Worm (Caenorhabditis elegans): ENCODE measurements around the gene mig-21.

Gene mig-21

DNA sequence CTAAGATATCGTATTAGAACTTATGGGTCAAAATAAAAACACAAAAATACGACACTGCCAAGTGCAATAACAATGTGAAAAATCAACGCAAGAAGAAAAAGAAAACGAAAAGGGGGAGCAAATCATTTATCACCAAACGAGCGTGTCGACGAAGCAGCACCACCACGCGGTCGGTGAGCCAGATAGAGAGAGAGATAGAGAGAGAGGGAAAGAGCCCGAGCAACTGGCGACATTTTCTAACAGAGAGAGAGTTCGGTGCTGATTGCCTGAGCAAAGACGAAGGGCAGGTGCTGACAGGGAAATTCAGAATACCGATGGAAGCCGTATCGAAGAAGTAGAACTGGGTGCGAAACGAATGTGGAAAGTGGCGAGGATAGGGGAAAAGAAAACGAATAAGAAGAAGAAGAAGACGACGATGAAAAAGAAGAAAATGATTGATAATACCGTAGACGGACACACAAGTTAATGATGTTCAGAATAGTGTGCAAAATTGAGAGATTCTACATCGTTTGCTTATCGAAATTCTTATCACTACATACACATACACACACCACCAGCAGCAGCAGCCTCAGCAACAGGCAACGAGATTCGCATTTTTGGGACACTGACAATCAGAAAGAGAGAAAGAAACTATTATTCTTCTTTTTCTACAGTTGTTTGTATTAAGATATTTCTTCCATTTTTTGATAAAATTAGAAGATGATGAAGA lies 42.9 kb downstream of the mig-21 start (continued):
- TF ChIP-seq ztf-11 (tag; optimal IDR thresholded peaks at IDR 0.05), result no peak

DNA sequence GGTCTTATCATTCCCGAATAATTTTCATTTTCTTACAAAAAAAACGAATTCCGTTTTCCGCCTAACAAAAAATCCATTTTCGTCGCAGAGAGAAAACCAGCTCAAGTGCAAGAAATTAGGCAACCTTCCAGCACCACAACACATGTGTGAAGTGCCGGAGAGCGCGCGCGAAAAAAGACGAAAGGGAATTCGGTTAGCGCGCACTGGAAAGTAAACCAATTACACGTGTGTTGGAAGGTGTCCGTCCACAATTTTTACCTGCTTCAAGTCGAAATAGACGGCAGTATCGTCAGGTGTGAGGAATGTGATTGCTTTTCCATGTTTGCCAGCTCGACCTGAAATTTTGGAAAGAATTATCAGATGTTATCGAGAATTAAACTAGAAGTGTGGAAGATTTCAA lies 43.5 kb downstream of the mig-21 start:
- TF ChIP-seq skn-1 (tag; optimal IDR thresholded peaks at IDR 0.05), result no peak
- no peak for TF ChIP-seq F13H6.1 (tag; optimal IDR thresholded peaks at IDR 0.05)
- TF ChIP-seq C34F6.9 (tag; optimal IDR thresholded peaks at IDR 0.05), result no peak
- TF ChIP-seq nhr-77 (tag; optimal IDR thresholded peaks at IDR 0.05), result no peak
- TF ChIP-seq nhr-11 (tag; optimal IDR thresholded peaks at IDR 0.05), result no peak
- TF ChIP-seq lin-11 (tag; optimal IDR thresholded peaks at IDR 0.05), result no peak
- no peak for TF ChIP-seq ztf-4 (tag; optimal IDR thresholded peaks at IDR 0.05)
- TF ChIP-seq zag-1 (tag; optimal IDR thresholded peaks at IDR 0.05), result no peak
- no peak for TF ChIP-seq R02D3.7 (tag; optimal IDR thresholded peaks at IDR 0.05)
- TF ChIP-seq alr-1 (tag; optimal IDR thresholded peaks at IDR 0.05), result no peak
- TF ChIP-seq ZK546.5 (tag; optimal IDR thresholded peaks at IDR 0.05), result no peak
- no peak for TF ChIP-seq ztf-1 (GFP tag; conservative IDR thresholded peaks at IDR 0.05)
- no peak for TF ChIP-seq unc-55 (GFP tag; optimal IDR thresholded peaks at IDR 0.05)
- TF ChIP-seq ztf-11 (tag; optimal IDR thresholded peaks at IDR 0.05), result no peak
- no peak for TF ChIP-seq fos-1 (tag; optimal IDR thresholded peaks at IDR 0.05)
- no peak for TF ChIP-seq unc-39 (tag; optimal IDR thresholded peaks at IDR 0.05)
- TF ChIP-seq snpc-4 (tag; optimal IDR thresholded peaks at IDR 0.05), result no peak

DNA sequence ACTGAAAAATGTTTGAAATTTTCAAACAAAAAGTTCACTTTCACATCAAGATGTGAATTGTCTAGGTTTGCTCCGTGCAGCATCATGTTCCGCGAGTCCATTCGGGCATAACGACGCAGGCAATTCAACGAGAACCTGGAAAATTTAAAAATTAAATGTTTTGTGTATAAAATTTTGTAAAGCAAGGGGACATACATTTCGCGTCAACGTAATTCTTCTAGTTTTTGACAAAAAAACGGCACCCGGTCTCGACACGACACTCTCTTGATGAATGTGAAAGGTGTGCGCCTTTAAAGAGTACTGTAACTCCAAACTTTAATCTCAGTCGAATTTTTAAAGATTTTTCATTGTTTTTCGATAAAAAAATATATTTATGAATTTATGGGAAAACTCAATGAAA lies 44.1 kb downstream of the mig-21 start, which contains the start of gene R12B2.6:
Gene R12B2.6, minus strand, starts transcription at position 101 of the 400 bp plus-strand sequence.
- TF ChIP-seq unc-55 (GFP tag; optimal IDR thresholded peaks at IDR 0.05), result no peak
- TF ChIP-seq snpc-4 (tag; optimal IDR thresholded peaks at IDR 0.05), result no peak
- no peak for TF ChIP-seq ztf-1 (GFP tag; conservative IDR thresholded peaks at IDR 0.05)
- no peak for TF ChIP-seq crh-2 (tag; optimal IDR thresholded peaks at IDR 0.05)
- no peak for TF ChIP-seq Y55F3AM.14 (GFP tag; optimal IDR thresholded peaks at IDR 0.05)
- TF ChIP-seq nhr-237 (tag; optimal IDR thresholded peaks at IDR 0.05), result no peak
- no peak for TF ChIP-seq skn-1 (tag; optimal IDR thresholded peaks at IDR 0.05)

DNA sequence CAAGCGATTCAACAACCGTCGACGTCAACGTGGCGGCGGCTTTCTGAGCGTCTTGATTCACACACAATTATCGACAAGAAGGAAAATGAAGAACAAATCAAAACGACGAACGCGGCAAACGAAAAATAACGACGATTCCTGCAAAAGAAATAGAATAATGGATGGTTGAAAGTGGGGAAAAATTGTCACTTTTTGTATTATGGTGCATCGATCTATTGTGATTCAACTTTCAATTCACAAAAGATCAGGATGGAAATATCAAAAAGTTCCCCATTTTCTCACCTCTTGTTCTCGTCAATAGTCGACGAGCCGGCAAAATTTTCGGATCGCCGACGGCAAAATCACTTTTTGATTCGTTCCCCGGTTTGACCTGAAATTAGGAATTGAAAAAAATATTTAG lies 44.8 kb downstream of the mig-21 start, which contains the start of the genes R12B2.13 and mdt-15:
Gene R12B2.13, minus strand, starts transcription at position 101 of the 400 bp plus-strand sequence.
Gene mdt-15, minus strand, starts transcription at position 376 of the 400 bp plus-strand sequence.
- TF ChIP-seq mbf-1 (tag; optimal IDR thresholded peaks at IDR 0.05) (no peak), lin-13 (GFP tag; optimal IDR thresholded peaks at IDR 0.05) (no peak), gmeb-1 (tag; optimal IDR thresholded peaks at IDR 0.05) (no peak), F13H6.1 (tag; optimal IDR thresholded peaks at IDR 0.05) (no peak), skn-1 (tag; optimal IDR thresholded peaks at IDR 0.05) (no peak), sma-3 (GFP tag; optimal IDR thresholded peaks at IDR 0.05) (no peak), unc-39 (tag; optimal IDR thresholded peaks at IDR 0.05) (no peak), zag-1 (tag; optimal IDR thresholded peaks at IDR 0.05) (no peak), nhr-237 (tag; optimal IDR thresholded peaks at IDR 0.05) (no peak), nhr-23 (tag; optimal IDR thresholded peaks at IDR 0.05) (no peak), crh-2 (tag; optimal IDR thresholded peaks at IDR 0.05) (no peak), dmd-4 (tag; optimal IDR thresholded peaks at IDR 0.05) (no peak), C34F6.9 (tag; optimal IDR thresholded peaks at IDR 0.05) (no peak)

DNA sequence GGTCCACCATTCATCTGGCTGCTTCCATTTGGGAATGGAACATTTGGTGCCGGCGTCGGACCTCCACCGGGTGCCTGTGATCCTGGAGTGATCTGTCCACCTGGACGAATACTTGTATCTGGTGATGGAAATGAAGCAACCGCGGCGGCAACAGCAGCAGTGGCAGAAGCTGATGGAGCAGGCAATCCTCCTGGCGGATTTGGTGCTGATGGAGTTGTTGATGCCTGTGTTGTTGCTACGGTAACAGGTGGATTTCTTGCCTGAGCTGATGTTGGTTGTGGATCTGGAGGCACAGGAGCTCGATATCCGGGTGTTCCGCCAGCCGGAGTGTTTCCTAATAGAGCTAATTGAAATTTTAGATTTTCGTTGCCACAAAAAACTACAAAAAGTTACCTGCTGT lies 45.7 kb downstream of the mig-21 start:
- no peak for TF ChIP-seq lin-13 (GFP tag; optimal IDR thresholded peaks at IDR 0.05)
- no peak for TF ChIP-seq nhr-129 (tag; optimal IDR thresholded peaks at IDR 0.05)
- TF ChIP-seq ztf-4 (tag; optimal IDR thresholded peaks at IDR 0.05), result no peak
- TF ChIP-seq nhr-237 (tag; optimal IDR thresholded peaks at IDR 0.05), result no peak
- TF ChIP-seq nhr-6 (tag; optimal IDR thresholded peaks at IDR 0.05), result no peak
- TF ChIP-seq F13H6.1 (tag; optimal IDR thresholded peaks at IDR 0.05), result no peak
- TF ChIP-seq alr-1 (tag; optimal IDR thresholded peaks at IDR 0.05), result no peak
- no peak for TF ChIP-seq zag-1 (tag; optimal IDR thresholded peaks at IDR 0.05)
- no peak for TF ChIP-seq sem-4 (tag; optimal IDR thresholded peaks at IDR 0.05)
- no peak for TF ChIP-seq ztf-1 (GFP tag; conservative IDR thresholded peaks at IDR 0.05)
- no peak for TF ChIP-seq lin-11 (tag; optimal IDR thresholded peaks at IDR 0.05)
- TF ChIP-seq lin-39 (tag; optimal IDR thresholded peaks at IDR 0.05), result no peak
- TF ChIP-seq sma-3 (GFP tag; optimal IDR thresholded peaks at IDR 0.05), result no peak
- TF ChIP-seq ceh-82 (tag; optimal IDR thresholded peaks at IDR 0.05), result no peak
- TF ChIP-seq sma-9 (GFP tag; optimal IDR thresholded peaks at IDR 0.05), result no peak
- no peak for TF ChIP-seq sma-9 (tag; optimal IDR thresholded peaks at IDR 0.05)
- TF ChIP-seq unc-55 (GFP tag; optimal IDR thresholded peaks at IDR 0.05), result no peak
- TF ChIP-seq ztf-11 (tag; optimal IDR thresholded peaks at IDR 0.05), result no peak
